Fruit fly (Drosophila melanogaster) whole organism, embryonic: ENCODE results near the gene Acp98AB.

Experiments used
- CG13894 ChIP-seq: fragments of 200-800 bp; sonication (Bioruptor generic); optimal IDR thresholded peaks from 3 replicates; lab custom pipeline; 2018; ENCODE audit warnings: missing biosample characterization, mild to moderate bottlenecking, missing genetic modification characterization, moderate library complexity
- CG7786 ChIP-seq: fragments of 200-800 bp; sonication (Bioruptor generic); optimal IDR thresholded peaks from 2 replicates; lab custom pipeline; 2016; ENCODE audit warnings: missing biosample characterization, missing genetic modification characterization
- chinmo ChIP-seq: fragments of 200-800 bp; sonication (Bioruptor generic); IDR thresholded peaks from 4 replicates; pipeline ENCODE4 v1.3.6; 2022; ENCODE audit warnings: missing biosample characterization, missing genetic modification characterization; ENCODE audit not compliant: partially characterized antibody
- grn ChIP-seq: fragments of 200-800 bp; sonication (Bioruptor generic); optimal IDR thresholded peaks from 3 replicates; lab custom pipeline; 2017; ENCODE audit warnings: missing biosample characterization, missing genetic modification characterization
- gt ChIP-seq: fragments of 200-800 bp; sonication (Bioruptor generic); IDR thresholded peaks from 2 replicates; pipeline ENCODE4 v1.3.6; 2022; ENCODE audit warnings: missing biosample characterization, missing genetic modification characterization
- sc ChIP-seq, 3 experiments: fragments of >200 bp in 2 of 3; fragments of 200-800 bp in 1 of 3; sonication (Bioruptor generic) in 1 of 3; optimal IDR thresholded peaks; 2 replicates in 2 of 3; 3 replicates in 1 of 3; lab custom pipeline; 2017; ENCODE audit warnings: mild to moderate bottlenecking in 1 of 3, missing biosample characterization in 1 of 3, missing genetic modification characterization in 1 of 3, missing genetic modification reagents in 1 of 3
- sd ChIP-seq: fragments of 200-800 bp; sonication (Bioruptor generic); optimal IDR thresholded peaks from 3 replicates; lab custom pipeline; 2018; ENCODE audit warnings: missing biosample characterization, mild to moderate bottlenecking, missing genetic modification characterization, moderate library complexity
- tx ChIP-seq: fragments of 200-800 bp; sonication (Bioruptor generic); optimal IDR thresholded peaks from 2 replicates; lab custom pipeline; 2016; ENCODE audit warnings: missing biosample characterization, missing genetic modification characterization
- vvl ChIP-seq: fragments of 200-800 bp; sonication (Bioruptor generic); IDR thresholded peaks from 2 replicates; pipeline ENCODE4 v1.3.6; 2022; ENCODE audit warnings: missing biosample characterization, missing genetic modification characterization

The Acp98AB gene

DNA sequence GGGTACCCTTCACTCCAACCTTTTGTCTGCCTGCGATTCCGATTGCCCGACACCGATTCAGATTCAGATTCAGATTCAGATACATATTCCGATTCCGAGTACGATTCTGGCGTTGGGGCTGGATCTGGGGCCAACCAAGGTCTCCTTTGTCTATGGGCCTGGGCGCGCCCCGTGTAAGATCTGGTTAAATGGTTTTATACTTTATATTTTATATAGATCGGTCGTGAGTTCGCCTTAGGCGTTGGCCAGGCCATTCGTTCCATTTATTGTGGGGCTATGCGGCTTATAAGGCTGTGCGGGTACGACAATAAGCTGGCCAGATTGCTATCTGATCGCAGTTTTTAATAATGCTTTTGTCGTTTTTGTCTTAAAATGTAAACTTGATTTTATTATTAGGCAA is 45.3 kb downstream of the Acp98AB start:
- TF ChIP-seq sc (optimal IDR thresholded peaks at IDR 0.05; lab: Kevin White, UChicago) (no peak), sc (GFP tag; optimal IDR thresholded peaks at IDR 0.05; lab: Kevin White, UChicago) (no peak), gt (no peak), grn (GFP tag; lab: Kevin White, UChicago) (peak; percentile 15), CG13894 (peak; percentile 97), tx (GFP tag; lab: Kevin White, UChicago) (no peak), chinmo (GFP tag; lab: Robert Waterston, UW) (0 out of 4 replicates have a peak, but pooled peaks have one; percentile 44)
- TF ChIP-seq, all 482 proteins: peak for 3

DNA sequence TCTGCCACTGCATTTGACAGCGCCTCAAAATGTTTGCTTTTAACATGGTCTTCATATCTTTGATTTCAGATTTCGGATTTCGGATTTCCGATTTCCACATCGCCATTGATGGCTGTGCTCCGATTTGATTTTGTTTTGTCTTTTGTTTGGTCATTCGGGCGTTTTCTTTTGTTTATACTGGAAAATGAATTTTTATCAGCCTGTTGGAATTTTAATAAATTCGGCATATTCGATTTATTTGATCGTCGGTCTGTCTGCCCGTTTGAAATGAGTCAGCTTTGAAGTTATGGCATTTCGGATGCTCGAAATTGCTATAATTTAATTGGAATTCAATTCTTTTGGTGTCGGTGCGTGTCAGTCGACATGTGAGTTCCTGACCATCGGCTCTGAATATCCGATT is 46.0 kb downstream of the Acp98AB start:
- TF ChIP-seq sd (tag; lab: Kevin White, UChicago) = peak; percentile 90
- no peak for TF ChIP-seq CG7786 (GFP tag; lab: Kevin White, UChicago)
- TF ChIP-seq vvl (GFP tag; lab: Robert Waterston, UW) = peak; percentile 28; the same call in 1 of the 2 replicates
- TF ChIP-seq, all 482 proteins: peak for 2
